Fruit fly (Drosophila melanogaster) whole organism, embryonic: ENCODE results near the gene Duba.

Experiments used
- Ada2b ChIP-seq: fragments of 200-800 bp; sonication (Bioruptor generic); IDR thresholded peaks from 2 replicates; pipeline ENCODE4 v1.3.6; 2022; ENCODE audit warnings: missing biosample characterization, missing genetic modification characterization
- B-H2 ChIP-seq: fragments of 200-800 bp; sonication (Bioruptor generic); optimal IDR thresholded peaks from 2 replicates; lab custom pipeline; 2018; ENCODE audit warnings: missing biosample characterization, mild to moderate bottlenecking, missing genetic modification characterization
- CG10654 ChIP-seq: fragments of 200-800 bp; sonication (Bioruptor generic); optimal IDR thresholded peaks from 2 replicates; lab custom pipeline; 2016; ENCODE audit warnings: missing biosample characterization, missing genetic modification characterization
- CG14014 ChIP-seq: fragments of 200-800 bp; sonication (Bioruptor generic); IDR thresholded peaks from 2 replicates; pipeline ENCODE4 v1.3.6; 2022; ENCODE audit warnings: missing biosample characterization, missing genetic modification characterization
- CG14667 ChIP-seq: fragments of 200-800 bp; sonication (Bioruptor generic); IDR thresholded peaks from 2 replicates; pipeline ENCODE4 v1.3.6; 2022; ENCODE audit warnings: missing biosample characterization, missing genetic modification characterization
- CG1647 ChIP-seq: fragments of 200-800 bp; sonication (Bioruptor generic); optimal IDR thresholded peaks from 3 replicates; lab custom pipeline; 2016; ENCODE audit warnings: missing biosample characterization, missing genetic modification characterization
- CG17359 ChIP-seq: fragments of 200-800 bp; sonication (Bioruptor generic); optimal IDR thresholded peaks from 3 replicates; lab custom pipeline; 2018; ENCODE audit warnings: missing biosample characterization, mild to moderate bottlenecking, missing genetic modification characterization, moderate library complexity
- CG17568 ChIP-seq: fragments of 200-800 bp; sonication (Bioruptor generic); optimal IDR thresholded peaks from 2 replicates; lab custom pipeline; 2018; ENCODE audit warnings: missing biosample characterization, mild to moderate bottlenecking, missing genetic modification characterization, moderate library complexity
- CG18011 ChIP-seq: fragments of 200-800 bp; sonication (Bioruptor generic); optimal IDR thresholded peaks from 2 replicates; lab custom pipeline; 2017; ENCODE audit warnings: missing biosample characterization, missing genetic modification characterization, mild to moderate bottlenecking, moderate library complexity, missing genotype
- CG18764 ChIP-seq: fragments of 200-800 bp; sonication (Bioruptor generic); optimal IDR thresholded peaks from 3 replicates; lab custom pipeline; 2016; ENCODE audit warnings: missing biosample characterization, missing genetic modification characterization
- CG31224 ChIP-seq: fragments of 200-800 bp; sonication (Bioruptor generic); IDR thresholded peaks from 2 replicates; pipeline ENCODE4 v1.3.6; 2022; ENCODE audit warnings: missing biosample characterization, missing genetic modification characterization
- CG33213 ChIP-seq: fragments of 200-800 bp; sonication (Bioruptor generic); optimal IDR thresholded peaks from 3 replicates; lab custom pipeline; 2016; ENCODE audit warnings: missing biosample characterization, missing genetic modification characterization
- CG34376 ChIP-seq: fragments of 200-800 bp; sonication (Bioruptor generic); optimal IDR thresholded peaks from 2 replicates; lab custom pipeline; 2018; ENCODE audit warnings: missing biosample characterization, mild to moderate bottlenecking, missing genetic modification characterization
- CG3838 ChIP-seq: fragments of 200-800 bp; sonication (Bioruptor generic); optimal IDR thresholded peaks from 3 replicates; lab custom pipeline; 2016; ENCODE audit warnings: missing biosample characterization, missing genetic modification characterization
- CG3847 ChIP-seq: fragments of 200-800 bp; sonication (Bioruptor generic); IDR thresholded peaks from 2 replicates; pipeline ENCODE4 v1.3.6; 2022; ENCODE audit warnings: missing biosample characterization, missing genetic modification characterization
- CG4424 ChIP-seq: fragments of 200-800 bp; sonication (Bioruptor generic); optimal IDR thresholded peaks from 3 replicates; lab custom pipeline; 2016; ENCODE audit warnings: missing biosample characterization, missing genetic modification characterization
- CG6765 ChIP-seq: fragments of 200-800 bp; sonication (Bioruptor generic); optimal IDR thresholded peaks from 3 replicates; lab custom pipeline; 2017; ENCODE audit warnings: missing biosample characterization, mild to moderate bottlenecking, missing genetic modification characterization
- CG7963 ChIP-seq: fragments of 200-800 bp; sonication (Bioruptor generic); IDR thresholded peaks from 3 replicates; pipeline ENCODE4 v1.3.6; 2022; ENCODE audit warnings: missing biosample characterization, missing genetic modification characterization; ENCODE audit not compliant: partially characterized antibody
- Camta ChIP-seq: fragments of 200-800 bp; sonication (Bioruptor generic); optimal IDR thresholded peaks from 2 replicates; lab custom pipeline; 2016; ENCODE audit warnings: missing biosample characterization, missing genetic modification characterization
- Doc2 ChIP-seq: fragments of 200-800 bp; sonication (Bioruptor generic); IDR thresholded peaks from 2 replicates; pipeline ENCODE4 v1.3.6; 2022; ENCODE audit warnings: missing biosample characterization, missing genetic modification characterization
- Doc3 ChIP-seq: fragments of 200-800 bp; sonication (Bioruptor generic); IDR thresholded peaks from 3 replicates; pipeline ENCODE4 v1.3.6; 2022; ENCODE audit warnings: missing biosample characterization, missing genetic modification characterization; ENCODE audit not compliant: partially characterized antibody
- Drgx ChIP-seq: fragments of 200-800 bp; sonication (Bioruptor generic); IDR thresholded peaks from 2 replicates; pipeline ENCODE4 v1.3.6; 2022; ENCODE audit warnings: missing biosample characterization, missing genetic modification characterization
- E2f2 ChIP-seq: fragments of 200-800 bp; sonication (Bioruptor generic); IDR thresholded peaks from 2 replicates; pipeline ENCODE4 v1.3.6; 2022; ENCODE audit warnings: missing biosample characterization, missing genetic modification characterization
- HLH3B ChIP-seq: fragments of 200-800 bp; sonication (Bioruptor generic); IDR thresholded peaks from 2 replicates; pipeline ENCODE4 v1.3.6; 2022; ENCODE audit warnings: missing biosample characterization, missing genetic modification characterization
- Jarid2 ChIP-seq: fragments of 200-800 bp; sonication (Bioruptor generic); optimal IDR thresholded peaks from 3 replicates; lab custom pipeline; 2017; ENCODE audit warnings: mild to moderate bottlenecking, missing biosample characterization, missing genetic modification reagents, missing genetic modification characterization
- Kr ChIP-seq: fragments of 200-800 bp; sonication (Bioruptor generic); optimal IDR thresholded peaks from 2 replicates; lab custom pipeline; 2017; ENCODE audit warnings: missing biosample characterization, mild to moderate bottlenecking, missing genetic modification characterization
- Nf-YB ChIP-seq: fragments of 200-800 bp; sonication (Bioruptor generic); optimal IDR thresholded peaks from 3 replicates; lab custom pipeline; 2019; ENCODE audit warnings: missing biosample characterization, mild to moderate bottlenecking, missing genetic modification characterization, moderate library complexity
- Six4 ChIP-seq: fragments of 200-800 bp; sonication (Bioruptor generic); optimal IDR thresholded peaks from 2 replicates; lab custom pipeline; 2016; ENCODE audit warnings: missing biosample characterization, missing genetic modification characterization
- Sry-β ChIP-seq: fragments of 200-800 bp; sonication (Bioruptor generic); optimal IDR thresholded peaks from 2 replicates; lab custom pipeline; 2018; ENCODE audit warnings: missing biosample characterization, mild to moderate bottlenecking, missing genetic modification characterization, moderate library complexity
- Stat92E ChIP-seq, 3 experiments: fragments of >200 bp in 2 of 3; fragments of 200-800 bp in 1 of 3; sonication (Bioruptor generic) in 1 of 3; optimal IDR thresholded peaks; 2 replicates each; lab custom pipeline; 2017 to 2019; ENCODE audit warnings: missing biosample characterization in 3 of 3, missing genetic modification characterization in 3 of 3, mild to moderate bottlenecking in 1 of 3, moderate library complexity in 1 of 3
- TFAM ChIP-seq: fragments of 200-800 bp; sonication (Bioruptor generic); optimal IDR thresholded peaks from 2 replicates; lab custom pipeline; 2017; ENCODE audit warnings: missing biosample characterization, missing genetic modification characterization, inconsistent platforms
- al ChIP-seq: fragments of 200-800 bp; sonication (Bioruptor generic); IDR thresholded peaks from 2 replicates; pipeline ENCODE4 v1.3.6; 2022; ENCODE audit warnings: missing biosample characterization, missing genetic modification characterization
- gcm2 ChIP-seq: fragments of 200-800 bp; sonication (Bioruptor generic); optimal IDR thresholded peaks from 2 replicates; lab custom pipeline; 2016; ENCODE audit warnings: missing biosample characterization, missing genetic modification characterization
- h ChIP-seq: fragments of >200 bp; optimal IDR thresholded peaks from 2 replicates; lab custom pipeline; 2017
- kah ChIP-seq: fragments of 200-800 bp; sonication (Bioruptor generic); optimal IDR thresholded peaks from 2 replicates; lab custom pipeline; 2018; ENCODE audit warnings: missing biosample characterization, mild to moderate bottlenecking, missing genetic modification characterization
- mld ChIP-seq: fragments of 200-800 bp; sonication (Bioruptor generic); IDR thresholded peaks from 3 replicates; pipeline ENCODE4 v1.3.6; 2022; ENCODE audit warnings: missing biosample characterization, missing genetic modification characterization; ENCODE audit not compliant: partially characterized antibody
- pb ChIP-seq: fragments of 200-800 bp; sonication (Bioruptor generic); optimal IDR thresholded peaks from 3 replicates; lab custom pipeline; 2016; ENCODE audit warnings: missing biosample characterization, missing genetic modification characterization
- ranshi ChIP-seq: fragments of 200-800 bp; sonication (Bioruptor generic); IDR thresholded peaks from 2 replicates; pipeline ENCODE4 v1.3.6; 2022; ENCODE audit warnings: missing biosample characterization, missing genetic modification characterization
- sr ChIP-seq: fragments of 200-800 bp; sonication (Bioruptor generic); IDR thresholded peaks from 3 replicates; pipeline ENCODE4 v1.3.6; 2022; ENCODE audit warnings: missing biosample characterization, missing genetic modification characterization
- ssp ChIP-seq: fragments of 200-800 bp; sonication (Bioruptor generic); IDR thresholded peaks from 2 replicates; pipeline ENCODE4 v1.3.6; 2022; ENCODE audit warnings: missing biosample characterization, missing genetic modification characterization
- tio ChIP-seq: fragments of 200-800 bp; sonication (Bioruptor generic); optimal IDR thresholded peaks from 2 replicates; lab custom pipeline; 2017; ENCODE audit warnings: missing biosample characterization, missing genetic modification characterization, inconsistent platforms
- tll ChIP-seq, 2 experiments: fragments of 200-800 bp in 1 of 2; fragments of >200 bp in 1 of 2; sonication (Bioruptor generic) in 1 of 2; optimal IDR thresholded peaks; 2 replicates each; lab custom pipeline; 2017 to 2019; ENCODE audit warnings: missing biosample characterization in 2 of 2, missing genetic modification characterization in 2 of 2, mild to moderate bottlenecking in 1 of 2, moderate library complexity in 1 of 2
- vfl ChIP-seq: fragments of 200-800 bp; sonication (Bioruptor generic); optimal IDR thresholded peaks from 2 replicates; lab custom pipeline; 2016; ENCODE audit warnings: missing biosample characterization, missing genetic modification characterization
- z ChIP-seq: fragments of 200-800 bp; sonication (Bioruptor generic); IDR thresholded peaks from 3 replicates; pipeline ENCODE4 v1.3.6; 2022; ENCODE audit warnings: missing biosample characterization, missing genetic modification characterization
- zen2 ChIP-seq: fragments of 200-800 bp; sonication (Bioruptor generic); IDR thresholded peaks from 3 replicates; pipeline ENCODE4 v1.3.6; 2022; ENCODE audit warnings: missing biosample characterization, missing genetic modification characterization; ENCODE audit not compliant: partially characterized antibody

Duba gene

DNA sequence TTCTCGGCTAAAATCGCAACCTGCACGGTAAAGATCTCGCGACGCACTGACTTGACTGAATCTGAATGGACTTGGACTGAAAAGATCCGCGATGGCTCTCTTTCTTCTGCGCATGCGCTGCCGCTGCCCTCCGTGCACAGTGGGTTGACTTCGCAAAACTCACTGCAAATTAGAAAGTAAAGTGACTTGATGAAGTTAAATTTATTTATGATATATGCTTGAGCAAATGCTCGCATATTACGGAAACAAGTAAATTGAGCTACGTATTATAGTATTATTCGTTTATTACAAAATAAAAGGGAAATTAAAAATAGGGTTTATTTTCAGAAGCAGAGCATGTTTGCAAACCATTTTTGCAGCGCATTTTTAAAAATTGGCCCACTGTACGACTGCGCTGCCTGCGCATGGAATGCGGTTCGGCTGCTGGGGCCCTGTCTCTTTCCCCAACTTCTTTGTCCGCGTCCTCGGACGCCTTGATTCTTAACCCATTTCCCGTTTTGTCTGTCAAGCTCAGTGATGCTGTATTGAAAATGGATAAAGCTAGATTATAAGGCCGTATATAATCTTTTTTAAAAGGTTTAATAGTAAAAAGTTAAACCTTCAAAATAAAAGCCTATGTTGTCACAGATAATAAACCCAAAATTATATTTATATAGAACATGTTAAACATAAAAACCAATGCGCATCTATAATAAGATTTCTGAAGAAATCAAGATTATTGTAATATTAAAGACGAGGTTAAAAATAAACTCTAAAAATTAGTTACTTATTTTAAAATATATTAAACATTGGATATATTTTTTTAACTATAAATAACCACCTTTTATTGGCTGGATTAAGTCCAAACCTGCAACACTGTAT lies 21.3 kb downstream of the Duba start, which contains the start of gene rt (continued):
- no peak for TF ChIP-seq CG7963 (GFP tag; lab: Robert Waterston, UW)
- TF ChIP-seq Six4 (GFP tag; lab: Kevin White, UChicago), result peak; percentile 41
- no peak for TF ChIP-seq kah (GFP tag; lab: Kevin White, UChicago)
- peak; percentile 43; the same call in 1 of the 2 replicates for TF ChIP-seq HLH3B (GFP tag; lab: Robert Waterston, UW)
- peak; percentile 42 for TF ChIP-seq tio
- TF ChIP-seq al, result peak; percentile 38; the same call in 1 of the 2 replicates
- TF ChIP-seq pb, result no peak
- no peak for TF ChIP-seq B-H2 (GFP tag; lab: Kevin White, UChicago)
- peak; percentile 4 for TF ChIP-seq CG10654
- peak; percentile 29 for TF ChIP-seq Nf-YB (GFP tag; lab: Kevin White, UChicago)
- 0 out of 2 replicates have a peak, but pooled peaks have one; percentile 32 for TF ChIP-seq Ada2b (GFP tag; lab: Robert Waterston, UW)
- TF ChIP-seq CG4424 (GFP tag; lab: Kevin White, UChicago), result peak; percentile 66
- TF ChIP-seq CG3847 (GFP tag; lab: Robert Waterston, UW), result peak; percentile 36; the same call in 1 of the 2 replicates
- peak; percentile 4 for TF ChIP-seq CG33213 (GFP tag; lab: Kevin White, UChicago)
- TF ChIP-seq zen2 (GFP tag; lab: Robert Waterston, UW), result no peak
- no peak for TF ChIP-seq TFAM (GFP tag; lab: Kevin White, UChicago)
- TF ChIP-seq ranshi (GFP tag; lab: Robert Waterston, UW), result no peak; the same call in 1 of the 2 replicates
- TF ChIP-seq tll (GFP tag; optimal IDR thresholded peaks at IDR 0.05; lab: Kevin White, UChicago), result no peak
- 0 out of 2 replicates have a peak, but pooled peaks have one; percentile 7 for TF ChIP-seq CG14014 (GFP tag; lab: Robert Waterston, UW)
- no peak for TF ChIP-seq ssp (GFP tag; lab: Robert Waterston, UW)
- TF ChIP-seq Stat92E (GFP tag; optimal IDR thresholded peaks at IDR 0.05; lab: Kevin White, UChicago), result no peak
- no peak for TF ChIP-seq CG3838
- peak; percentile 36 for TF ChIP-seq CG18764 (GFP tag; lab: Kevin White, UChicago)
- TF ChIP-seq CG34376 (GFP tag; lab: Kevin White, UChicago), result no peak
- TF ChIP-seq Kr (GFP tag; lab: Kevin White, UChicago), result no peak
- TF ChIP-seq h (lab: Kevin White, UChicago), result no peak
- no peak for TF ChIP-seq sr
- TF ChIP-seq Jarid2 (GFP tag; lab: Kevin White, UChicago), result no peak
- TF ChIP-seq CG6765 (GFP tag; lab: Kevin White, UChicago), result no peak
- TF ChIP-seq z (GFP tag; lab: Robert Waterston, UW), result no peak
- no peak for TF ChIP-seq CG17568 (GFP tag; lab: Kevin White, UChicago)
- peak; percentile 29; the same call in 1 of the 2 replicates for TF ChIP-seq CG31224
- TF ChIP-seq Camta (GFP tag; lab: Kevin White, UChicago), result no peak
- no peak for TF ChIP-seq Doc2 (GFP tag; lab: Robert Waterston, UW)
- peak; percentile 31; the same call in 1 of the 2 replicates for TF ChIP-seq E2f2 (GFP tag; lab: Robert Waterston, UW)
- TF ChIP-seq Drgx, result peak; percentile 77
- TF ChIP-seq Sry-β, result peak; percentile 85
- TF ChIP-seq Doc3 (GFP tag; lab: Robert Waterston, UW), result no peak
- TF ChIP-seq CG14667 (GFP tag; lab: Robert Waterston, UW), result no peak
- no peak for TF ChIP-seq CG1647 (GFP tag; lab: Kevin White, UChicago)
- TF ChIP-seq vfl (GFP tag; lab: Kevin White, UChicago), result no peak
- TF ChIP-seq mld (GFP tag; lab: Robert Waterston, UW), result no peak
- peak; percentile 31 for TF ChIP-seq CG17359 (tag; lab: Kevin White, UChicago)
- no peak for TF ChIP-seq CG18011 (GFP tag; lab: Kevin White, UChicago)
- TF ChIP-seq gcm2 (GFP tag; lab: Kevin White, UChicago), result peak; percentile 12
